In the genomic region with DNA sequence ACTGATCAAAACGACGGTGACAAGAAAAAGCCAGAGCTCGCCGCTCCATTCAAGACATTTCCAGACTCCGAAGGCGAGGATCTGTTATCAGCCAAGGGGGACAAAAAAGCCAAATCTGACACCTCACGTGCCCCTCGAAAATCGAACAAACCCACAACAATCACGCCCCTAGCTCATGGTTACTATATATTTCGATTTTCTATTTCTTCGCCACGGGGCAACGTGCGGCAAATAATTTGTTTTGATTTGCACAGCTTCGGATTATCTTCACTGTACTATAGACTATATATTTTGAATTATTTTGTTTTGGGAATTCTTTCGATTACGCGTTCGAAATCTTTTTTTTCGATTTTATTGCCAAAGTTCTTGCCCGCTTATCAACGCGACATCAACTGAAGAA, we compare ENCODE assay signal across 3 fruit fly cellular contexts.
A peak's percentile ranks its signal among the peaks of the same experiment; 100 is the strongest.
TF ChIP-seq lines count a peak whose summit lies in the region.

No protein-coding gene starts in this region.

- no peak for TF ChIP-seq CTCF in whole organism, embryonic (GFP tag; optimal IDR thresholded peaks at IDR 0.05; lab: Kevin White, UChicago)

TF ChIP-seq in whole organism, embryonic, 481 proteins besides CTCF, POLR2A, EP300 and RAD21 (continues in another document):
- TF ChIP-seq psq (GFP tag; optimal IDR thresholded peaks at IDR 0.05; lab: Kevin White, UChicago) = no peak
- no peak for TF ChIP-seq CG8924 (tag; optimal IDR thresholded peaks at IDR 0.05; lab: Kevin White, UChicago)
- TF ChIP-seq pros (GFP tag; optimal IDR thresholded peaks at IDR 0.05; lab: Kevin White, UChicago) = no peak
- no peak for TF ChIP-seq CG15514 (GFP tag; optimal IDR thresholded peaks at IDR 0.05; lab: Kevin White, UChicago)
- no peak for TF ChIP-seq zfh1 (GFP tag; IDR thresholded peaks at IDR 0.05; lab: Robert Waterston, UW)
- peak; percentile 39 for TF ChIP-seq sug (tag; optimal IDR thresholded peaks at IDR 0.05; lab: Kevin White, UChicago)
- no peak for TF ChIP-seq ken (GFP tag; IDR thresholded peaks at IDR 0.05; lab: Robert Waterston, UW)
- TF ChIP-seq CG6854 (GFP tag; optimal IDR thresholded peaks at IDR 0.05; lab: Kevin White, UChicago) = no peak
- TF ChIP-seq CG2202 (tag; optimal IDR thresholded peaks at IDR 0.05; lab: Kevin White, UChicago) = no peak
- no peak for TF ChIP-seq E2f2 (GFP tag; IDR thresholded peaks at IDR 0.05; lab: Robert Waterston, UW)
- TF ChIP-seq CG7987 (GFP tag; optimal IDR thresholded peaks at IDR 0.05; lab: Kevin White, UChicago) = peak; percentile 78
- TF ChIP-seq CG8478 (optimal IDR thresholded peaks at IDR 0.05; lab: Kevin White, UChicago) = no peak
- no peak for TF ChIP-seq shn (GFP tag; optimal IDR thresholded peaks at IDR 0.05; lab: Kevin White, UChicago)
- TF ChIP-seq Gsc (GFP tag; IDR thresholded peaks at IDR 0.05; lab: Robert Waterston, UW) = no peak
- no peak for TF ChIP-seq jing (GFP tag; optimal IDR thresholded peaks at IDR 0.05; lab: Kevin White, UChicago)
- TF ChIP-seq CG17829 (tag; optimal IDR thresholded peaks at IDR 0.05; lab: Kevin White, UChicago) = no peak
- TF ChIP-seq Dref (GFP tag; IDR thresholded peaks at IDR 0.05; lab: Robert Waterston, UW) = no peak
- TF ChIP-seq CG9437 (GFP tag; optimal IDR thresholded peaks at IDR 0.05; lab: Kevin White, UChicago) = no peak
- no peak for TF ChIP-seq fu2 (GFP tag; optimal IDR thresholded peaks at IDR 0.05; lab: Kevin White, UChicago)
- TF ChIP-seq so (GFP tag; IDR thresholded peaks at IDR 0.05; lab: Robert Waterston, UW) = no peak
- TF ChIP-seq CG2678 (tag; optimal IDR thresholded peaks at IDR 0.05; lab: Kevin White, UChicago) = no peak
- TF ChIP-seq cwo (GFP tag; optimal IDR thresholded peaks at IDR 0.05; lab: Kevin White, UChicago) = peak; percentile 77
- peak; percentile 88 for TF ChIP-seq CG34376 (GFP tag; optimal IDR thresholded peaks at IDR 0.05; lab: Kevin White, UChicago)
- no peak for TF ChIP-seq CG8290 (GFP tag; optimal IDR thresholded peaks at IDR 0.05; lab: Kevin White, UChicago)
- TF ChIP-seq CG8290 (tag; optimal IDR thresholded peaks at IDR 0.05; lab: Kevin White, UChicago) = no peak
- TF ChIP-seq CG31365 (tag; optimal IDR thresholded peaks at IDR 0.05; lab: Kevin White, UChicago) = no peak
- no peak for TF ChIP-seq CG2129 (GFP tag; IDR thresholded peaks at IDR 0.05; lab: Robert Waterston, UW; ENCODE audit: partially characterized antibody)
- TF ChIP-seq lab (GFP tag; optimal IDR thresholded peaks at IDR 0.05; lab: Kevin White, UChicago) = no peak
- no peak for TF ChIP-seq CG14050 (GFP tag; IDR thresholded peaks at IDR 0.05; lab: Robert Waterston, UW)
- TF ChIP-seq CG8765 (GFP tag; IDR thresholded peaks at IDR 0.05; lab: Robert Waterston, UW) = no peak

TF ChIP-seq in whole organism, prepupa, 60 proteins besides CTCF, POLR2A, EP300 and RAD21:
- TF ChIP-seq svp (GFP tag; lab: Kevin White, UChicago) (peak; percentile 91), esn (GFP tag; optimal IDR thresholded peaks at IDR 0.05; lab: Kevin White, UChicago) (no peak)

TF ChIP-seq in whole organism, wandering third instar larva, 38 proteins besides CTCF, POLR2A, EP300 and RAD21:
- TF ChIP-seq dl (GFP tag; optimal IDR thresholded peaks at IDR 0.05; lab: Kevin White, UChicago; ENCODE audit: insufficient read depth in 1 of 2, partially characterized antibody in 2 of 2) (no peak), Rel (GFP tag; optimal IDR thresholded peaks at IDR 0.05; lab: Kevin White, UChicago) (no peak), Rel (tag; optimal IDR thresholded peaks at IDR 0.05; lab: Kevin White, UChicago) (peak; percentile 26)
